Worm (Caenorhabditis elegans) whole organism, late embryonic: ENCODE measurements around the gene K07F5.15.

Source experiments
- C08G9.2 ChIP-seq: sonication (generic microtip); optimal IDR thresholded peaks from 2 replicates; lab custom pipeline; 2016; ENCODE audit warnings: mild to moderate bottlenecking, missing genetic modification characterization, moderate library complexity, missing compliant biosample characterization
- C38D4.7 ChIP-seq: fragments of 200-800 bp; sonication (Bioruptor generic); optimal IDR thresholded peaks from 2 replicates; lab custom pipeline; 2018; ENCODE audit warnings: mild to moderate bottlenecking, missing genetic modification characterization, moderate library complexity, missing compliant biosample characterization
- Y22D7AL.16 ChIP-seq: sonication (generic microtip); optimal IDR thresholded peaks from 2 replicates; lab custom pipeline; 2016; ENCODE audit warnings: missing genetic modification characterization, missing compliant biosample characterization
- ceh-18 ChIP-seq: sonication (generic microtip); optimal IDR thresholded peaks from 2 replicates; lab custom pipeline; 2016; ENCODE audit warnings: missing genetic modification characterization, missing compliant biosample characterization
- ceh-19 ChIP-seq: fragments of 200-800 bp; sonication (Bioruptor generic); optimal IDR thresholded peaks from 2 replicates; lab custom pipeline; 2018; ENCODE audit warnings: mild to moderate bottlenecking, missing genetic modification characterization, missing compliant biosample characterization
- ceh-2 ChIP-seq: sonication (generic microtip); optimal IDR thresholded peaks from 2 replicates; lab custom pipeline; 2016; ENCODE audit warnings: missing genotype, missing genetic modification characterization, missing compliant biosample characterization
- ceh-30 ChIP-seq: fragments of 150-350 bp; optimal IDR thresholded peaks from 2 replicates; lab custom pipeline; 2014; ENCODE audit warnings: missing biosample characterization, missing genetic modification characterization
- ceh-31 ChIP-seq: sonication (generic microtip); optimal IDR thresholded peaks from 2 replicates; lab custom pipeline; 2016; ENCODE audit warnings: missing genetic modification characterization, missing compliant biosample characterization
- ceh-34 ChIP-seq: sonication (generic microtip); optimal IDR thresholded peaks from 2 replicates; lab custom pipeline; 2016; ENCODE audit warnings: mild to moderate bottlenecking, missing genetic modification characterization, missing compliant biosample characterization
- ceh-45 ChIP-seq: fragments of 200-800 bp; sonication (Bioruptor generic); IDR thresholded peaks from 2 replicates; pipeline ENCODE4 v1.3.6; 2022; ENCODE audit warnings: missing genetic modification reagents, missing genetic modification characterization, missing compliant biosample characterization
- ceh-48 ChIP-seq: sonication (generic microtip); optimal IDR thresholded peaks from 2 replicates; lab custom pipeline; 2016; ENCODE audit warnings: missing genetic modification characterization, inconsistent platforms, missing compliant biosample characterization
- ceh-6 ChIP-seq: fragments of 200-800 bp; sonication (Bioruptor generic); optimal IDR thresholded peaks from 2 replicates; lab custom pipeline; 2018; ENCODE audit warnings: mild to moderate bottlenecking, missing genetic modification characterization, missing compliant biosample characterization
- ceh-9 ChIP-seq: sonication (generic microtip); optimal IDR thresholded peaks from 2 replicates; lab custom pipeline; 2016; ENCODE audit warnings: mild to moderate bottlenecking, missing genetic modification characterization, inconsistent platforms, missing compliant biosample characterization
- dmd-4 ChIP-seq: sonication (generic microtip); optimal IDR thresholded peaks from 2 replicates; lab custom pipeline; 2016; ENCODE audit warnings: borderline replicate concordance, missing genetic modification characterization, missing compliant biosample characterization
- elt-2 ChIP-seq: sonication (generic microtip); optimal IDR thresholded peaks from 2 replicates; lab custom pipeline; 2016; ENCODE audit warnings: missing genetic modification reagents, missing genetic modification characterization, missing compliant biosample characterization
- elt-4 ChIP-seq: sonication (generic microtip); optimal IDR thresholded peaks from 2 replicates; lab custom pipeline; 2016; ENCODE audit warnings: missing genetic modification characterization, missing compliant biosample characterization
- ets-4 ChIP-seq: sonication (generic microtip); optimal IDR thresholded peaks from 2 replicates; lab custom pipeline; 2016; ENCODE audit warnings: missing genetic modification characterization, missing compliant biosample characterization
- fax-1 ChIP-seq: sonication (generic microtip); optimal IDR thresholded peaks from 2 replicates; lab custom pipeline; 2016; ENCODE audit warnings: missing genotype, missing genetic modification characterization, missing compliant biosample characterization
- gmeb-2 ChIP-seq: sonication (generic microtip); optimal IDR thresholded peaks from 2 replicates; lab custom pipeline; 2016; ENCODE audit warnings: missing genetic modification characterization, inconsistent platforms, missing compliant biosample characterization
- hlh-15 ChIP-seq: sonication (generic microtip); optimal IDR thresholded peaks from 2 replicates; lab custom pipeline; 2016; ENCODE audit warnings: missing genetic modification characterization, missing compliant biosample characterization
- hlh-30 ChIP-seq: sonication (generic microtip); optimal IDR thresholded peaks from 2 replicates; lab custom pipeline; 2017; ENCODE audit warnings: antibody characterized with exemption, missing genetic modification characterization, missing compliant biosample characterization; ENCODE audit not compliant: insufficient read depth
- hlh-6 ChIP-seq: sonication (generic microtip); optimal IDR thresholded peaks from 2 replicates; lab custom pipeline; 2016; ENCODE audit warnings: missing genotype, missing genetic modification characterization, missing compliant biosample characterization
- hlh-8 ChIP-seq: sonication (generic microtip); optimal IDR thresholded peaks from 2 replicates; lab custom pipeline; 2016; ENCODE audit warnings: missing genotype, missing genetic modification characterization, missing compliant biosample characterization
- lim-6 ChIP-seq: sonication (generic microtip); optimal IDR thresholded peaks from 2 replicates; lab custom pipeline; 2016; ENCODE audit warnings: missing genetic modification characterization, missing compliant biosample characterization
- lin-11 ChIP-seq: fragments of 200-800 bp; sonication (Bioruptor generic); optimal IDR thresholded peaks from 2 replicates; lab custom pipeline; 2018; ENCODE audit warnings: mild to moderate bottlenecking, missing genetic modification characterization, missing compliant biosample characterization
- madf-2 ChIP-seq: sonication (generic microtip); optimal IDR thresholded peaks from 2 replicates; lab custom pipeline; 2017; ENCODE audit warnings: missing genetic modification characterization, missing compliant biosample characterization
- nfya-1 ChIP-seq: sonication (generic microtip); optimal IDR thresholded peaks from 2 replicates; lab custom pipeline; 2017; ENCODE audit warnings: missing genetic modification characterization, mild to moderate bottlenecking, missing compliant biosample characterization, antibody characterized with exemption, moderate library complexity
- nhr-11 ChIP-seq: fragments of 150-350 bp; optimal IDR thresholded peaks from 2 replicates; lab custom pipeline; 2014; ENCODE audit warnings: missing biosample characterization, missing genetic modification characterization
- odd-2 ChIP-seq: sonication (generic microtip); optimal IDR thresholded peaks from 2 replicates; lab custom pipeline; 2017; ENCODE audit warnings: antibody characterized with exemption, mild to moderate bottlenecking, missing genetic modification characterization, missing compliant biosample characterization
- pha-2 ChIP-seq: sonication (generic microtip); optimal IDR thresholded peaks from 2 replicates; lab custom pipeline; 2017; ENCODE audit warnings: mild to moderate bottlenecking, missing genetic modification characterization, missing compliant biosample characterization
- pqm-1 ChIP-seq: sonication (generic microtip); optimal IDR thresholded peaks from 2 replicates; lab custom pipeline; 2016; ENCODE audit warnings: missing genetic modification characterization, missing compliant biosample characterization
- pros-1 ChIP-seq: fragments of 150-350 bp; optimal IDR thresholded peaks from 2 replicates; lab custom pipeline; 2014; ENCODE audit warnings: missing biosample characterization, missing genetic modification reagents, missing genetic modification characterization
- ref-2 ChIP-seq: sonication (generic microtip); optimal IDR thresholded peaks from 2 replicates; lab custom pipeline; 2016; ENCODE audit warnings: missing genetic modification characterization, missing compliant biosample characterization
- sdc-2 ChIP-seq: sonication (generic microtip); optimal IDR thresholded peaks from 2 replicates; lab custom pipeline; 2016; ENCODE audit warnings: missing genotype, missing genetic modification characterization, missing compliant biosample characterization
- sox-2 ChIP-seq: fragments of 200-800 bp; sonication (Bioruptor generic); IDR thresholded peaks from 2 replicates; pipeline ENCODE4 v1.3.6; 2022; ENCODE audit warnings: missing genetic modification reagents, missing genetic modification characterization, missing compliant biosample characterization
- tbx-2 ChIP-seq: sonication (generic microtip); optimal IDR thresholded peaks from 2 replicates; lab custom pipeline; 2016; ENCODE audit warnings: missing genetic modification characterization, missing compliant biosample characterization
- tbx-7 ChIP-seq: sonication (generic microtip); optimal IDR thresholded peaks from 2 replicates; lab custom pipeline; 2016; ENCODE audit warnings: missing genotype, missing genetic modification characterization, missing compliant biosample characterization
- unc-3 ChIP-seq, 2 experiments: fragments of 200-800 bp in 1 of 2; sonication (Bioruptor generic) in 1 of 2; sonication (generic microtip) in 1 of 2; conservative IDR thresholded peaks in 1 of 2; optimal IDR thresholded peaks in 1 of 2; 2 replicates each; pipeline versions ENCODE4 v1.3.6 to Lab custom; 2016 to 2022; ENCODE audit warnings: missing compliant biosample characterization in 2 of 2, missing genetic modification characterization in 2 of 2, missing genetic modification reagents in 1 of 2
- unc-55 ChIP-seq: sonication (generic microtip); optimal IDR thresholded peaks from 2 replicates; lab custom pipeline; 2017; ENCODE audit warnings: missing biosample characterization, missing genetic modification reagents, missing genetic modification characterization
- unc-86 ChIP-seq: sonication (generic microtip); optimal IDR thresholded peaks from 2 replicates; lab custom pipeline; 2016; ENCODE audit warnings: missing genetic modification characterization, missing compliant biosample characterization
- zip-5 ChIP-seq: sonication (generic microtip); optimal IDR thresholded peaks from 2 replicates; lab custom pipeline; 2016; ENCODE audit warnings: missing genetic modification characterization, missing compliant biosample characterization
- ztf-16 ChIP-seq: sonication (generic microtip); optimal IDR thresholded peaks from 2 replicates; lab custom pipeline; 2017; ENCODE audit warnings: missing genetic modification characterization, missing compliant biosample characterization

Gene K07F5.15

ce11 chrIV:9852250-9852649, 12.6 kb upstream of the K07F5.15 start, which contains the start of gene ssq-1:
Gene ssq-1, plus strand, starts transcription at chrIV:9852550.
- TF ChIP-seq sdc-2 (tag; lab: Kevin White, UChicago), result no peak
- TF ChIP-seq ceh-48 (tag; lab: Kevin White, UChicago), result no peak
- TF ChIP-seq ztf-16 (tag; lab: Kevin White, UChicago), result no peak
- TF ChIP-seq unc-86, result no peak
- TF ChIP-seq ceh-34 (tag; lab: Kevin White, UChicago), result no peak
- TF ChIP-seq ceh-45 (GFP tag; lab: Robert Waterston, UW), result no peak
- no peak for TF ChIP-seq ets-4
- no peak for TF ChIP-seq nhr-11 (tag; lab: Kevin White, UChicago)
- no peak for TF ChIP-seq sox-2 (GFP tag; lab: Robert Waterston, UW)
- TF ChIP-seq unc-3 (GFP tag; conservative IDR thresholded peaks at IDR 0.05; lab: Robert Waterston, UW), result no peak
- no peak for TF ChIP-seq unc-3 (tag; optimal IDR thresholded peaks at IDR 0.05; lab: Kevin White, UChicago)
- no peak for TF ChIP-seq hlh-15 (tag; lab: Kevin White, UChicago)
- TF ChIP-seq ceh-9 (tag; lab: Kevin White, UChicago), result no peak
- no peak for TF ChIP-seq pqm-1 (tag; lab: Kevin White, UChicago)
- TF ChIP-seq hlh-6 (tag; lab: Kevin White, UChicago), result no peak
- TF ChIP-seq gmeb-2, result no peak
- no peak for TF ChIP-seq nfya-1 (tag; lab: Kevin White, UChicago)

ce11 chrIV:9852818-9853466, 11.9 kb upstream of the K07F5.15 start:
- TF ChIP-seq sdc-2 (tag; lab: Kevin White, UChicago), result peak; percentile 9
- TF ChIP-seq tbx-2 (tag; lab: Kevin White, UChicago), result no peak
- TF ChIP-seq, all 69 proteins: peak for 1

ce11 chrIV:9854952-9855351, 9.9 kb upstream of the K07F5.15 start:
- TF ChIP-seq Y22D7AL.16 (tag; lab: Kevin White, UChicago) (no peak), elt-2 (tag; lab: Kevin White, UChicago) (peak; percentile 51)

- no peak for TF ChIP-seq lim-6 (tag; lab: Kevin White, UChicago)
- no peak for TF ChIP-seq odd-2 (tag; lab: Kevin White, UChicago)
- TF ChIP-seq ets-4, result no peak
- no peak for TF ChIP-seq ceh-9 (tag; lab: Kevin White, UChicago)
- TF ChIP-seq ceh-31, result no peak
- TF ChIP-seq lin-11, result no peak
- TF ChIP-seq ceh-18 (tag; lab: Kevin White, UChicago), result no peak
- TF ChIP-seq, all 69 proteins: peak for 0
Observed at ce11 chrIV:9855712-9856111, 9.2 kb upstream of the K07F5.15 start, which contains the start of gene K07F5.12. Gene K07F5.12, plus strand, starts transcription at chrIV:9856012.

- no peak for TF ChIP-seq ceh-2
- no peak for TF ChIP-seq ceh-30 (tag; lab: Kevin White, UChicago)
- TF ChIP-seq hlh-30 (tag; lab: Kevin White, UChicago), result no peak
- peak; percentile 12 for TF ChIP-seq C08G9.2 (tag; lab: Kevin White, UChicago)
- TF ChIP-seq C38D4.7, result no peak
- TF ChIP-seq elt-2 (tag; lab: Kevin White, UChicago), result peak; percentile 43
- no peak for TF ChIP-seq pha-2
- TF ChIP-seq madf-2 (tag; lab: Kevin White, UChicago), result no peak
- no peak for TF ChIP-seq gmeb-2
- no peak for TF ChIP-seq tbx-7
- TF ChIP-seq ref-2 (tag; lab: Kevin White, UChicago), result peak; percentile 21
- no peak for TF ChIP-seq dmd-4 (tag; lab: Kevin White, UChicago)
- TF ChIP-seq hlh-8 (tag; lab: Kevin White, UChicago), result peak; percentile 25
- TF ChIP-seq ceh-6 (GFP tag; lab: Kevin White, UChicago), result no peak
- TF ChIP-seq unc-86, result no peak
- peak; percentile 14 for TF ChIP-seq nfya-1 (tag; lab: Kevin White, UChicago)
- TF ChIP-seq ceh-19 (GFP tag; lab: Kevin White, UChicago), result no peak
- TF ChIP-seq zip-5 (tag; lab: Kevin White, UChicago), result peak; percentile 29
- no peak for TF ChIP-seq pqm-1 (tag; lab: Kevin White, UChicago)
- TF ChIP-seq tbx-2 (tag; lab: Kevin White, UChicago), result peak; percentile 59
- TF ChIP-seq elt-4 (tag; lab: Kevin White, UChicago), result no peak
- peak; percentile 16 for TF ChIP-seq fax-1 (tag; lab: Kevin White, UChicago)
- no peak for TF ChIP-seq pros-1 (tag; lab: Kevin White, UChicago)
- TF ChIP-seq unc-55, result no peak
- peak; percentile 81 for TF ChIP-seq ceh-31
Observed at ce11 chrIV:9857952-9858488, 6.9 kb upstream of the K07F5.15 start, which contains the start of gene npp-1. Gene npp-1, plus strand, starts transcription at chrIV:9858488.
